Worm (Caenorhabditis elegans): ENCODE data around the gene rps-30.

rps-30 gene

DNA sequence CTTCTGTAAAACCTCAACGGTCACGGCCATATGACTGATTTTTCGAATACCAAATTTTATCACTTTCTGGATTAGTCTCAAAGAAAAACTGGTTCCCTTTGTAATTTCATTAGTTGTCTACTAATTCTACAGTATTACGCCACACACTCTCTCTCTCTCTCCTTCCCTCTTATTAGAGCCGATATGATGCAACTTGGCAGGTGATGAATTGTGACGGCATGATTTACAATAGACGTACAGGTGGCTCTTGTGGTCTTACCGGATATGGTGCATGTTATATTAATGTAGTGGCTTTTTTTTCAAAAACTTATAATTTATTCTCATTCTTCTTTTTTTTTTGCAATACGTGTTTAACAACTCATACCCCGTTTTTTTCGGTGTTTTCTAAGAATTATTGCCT lies 34.5 kb upstream of the rps-30 start:
- no peak for TF ChIP-seq ztf-23 (GFP tag; IDR thresholded peaks at IDR 0.05)
- TF ChIP-seq ztf-29 (GFP tag; IDR thresholded peaks at IDR 0.05): no peak
- TF ChIP-seq cog-1 (tag; optimal IDR thresholded peaks at IDR 0.05): no peak

DNA sequence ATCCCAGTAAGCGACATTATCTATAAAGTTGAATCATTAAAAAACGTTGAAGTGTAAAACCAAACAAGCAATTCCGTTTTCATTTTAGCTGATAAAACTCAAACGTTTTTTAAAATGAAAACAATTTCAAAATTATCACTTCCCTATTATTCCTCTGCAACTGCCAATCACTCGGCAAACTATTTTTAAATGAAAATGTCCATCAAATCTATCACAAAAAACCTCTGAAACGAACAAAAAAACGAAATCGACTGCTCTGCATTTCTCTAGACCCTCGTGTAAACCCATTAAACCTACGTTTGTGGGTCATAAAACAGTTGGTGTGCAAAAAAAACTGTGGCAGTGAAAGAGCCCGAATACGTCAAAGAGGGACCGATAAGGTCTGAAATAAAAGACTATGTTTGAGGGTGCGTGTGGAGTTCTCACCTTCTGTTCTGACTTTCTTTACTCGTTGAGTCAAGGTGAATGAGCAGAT lies 33.9 kb upstream of the rps-30 start, which contains the start of gene fbxl-5:
TSS of gene fbxl-5 (plus strand) at position 425 of the 475 bp plus-strand sequence.
- TF ChIP-seq tab-1 (GFP tag; IDR thresholded peaks at IDR 0.05): no peak
- no peak for TF ChIP-seq klf-2 (GFP tag; conservative IDR thresholded peaks at IDR 0.05)
- no peak for TF ChIP-seq cog-1 (tag; optimal IDR thresholded peaks at IDR 0.05)

DNA sequence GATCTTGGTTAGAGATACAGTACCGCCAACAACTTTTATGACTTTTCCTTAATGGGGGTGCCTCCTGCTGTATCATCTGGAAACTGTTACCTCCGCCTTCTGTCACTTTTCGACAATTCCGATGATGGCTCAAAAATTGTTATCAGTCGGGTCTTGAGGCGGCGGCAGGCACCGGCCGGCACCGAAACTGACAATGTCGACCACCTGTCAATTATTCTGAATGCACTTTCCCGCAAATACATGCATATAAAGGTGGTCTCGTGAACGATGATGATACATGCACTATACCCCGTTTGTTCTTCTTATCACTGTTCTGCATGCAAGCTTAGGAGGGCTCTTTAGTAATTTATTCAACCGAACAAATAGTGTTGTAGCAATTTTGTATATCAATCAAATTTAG lies 32.3 kb upstream of the rps-30 start:
- TF ChIP-seq cog-1 (tag; optimal IDR thresholded peaks at IDR 0.05): no peak
- TF ChIP-seq T22C8.4 (GFP tag; IDR thresholded peaks at IDR 0.05): no peak
- TF ChIP-seq tab-1 (GFP tag; IDR thresholded peaks at IDR 0.05): no peak
- TF ChIP-seq flt-1 (GFP tag; IDR thresholded peaks at IDR 0.05): no peak
- no peak for TF ChIP-seq ztf-29 (GFP tag; IDR thresholded peaks at IDR 0.05)
- no peak for TF ChIP-seq ref-1 (GFP tag; conservative IDR thresholded peaks at IDR 0.05)
- TF ChIP-seq klf-2 (GFP tag; conservative IDR thresholded peaks at IDR 0.05): no peak
- TF ChIP-seq med-1 (GFP tag; optimal IDR thresholded peaks at IDR 0.05; ENCODE audit: insufficient read depth): no peak
- no peak for TF ChIP-seq ztf-23 (GFP tag; IDR thresholded peaks at IDR 0.05)

DNA sequence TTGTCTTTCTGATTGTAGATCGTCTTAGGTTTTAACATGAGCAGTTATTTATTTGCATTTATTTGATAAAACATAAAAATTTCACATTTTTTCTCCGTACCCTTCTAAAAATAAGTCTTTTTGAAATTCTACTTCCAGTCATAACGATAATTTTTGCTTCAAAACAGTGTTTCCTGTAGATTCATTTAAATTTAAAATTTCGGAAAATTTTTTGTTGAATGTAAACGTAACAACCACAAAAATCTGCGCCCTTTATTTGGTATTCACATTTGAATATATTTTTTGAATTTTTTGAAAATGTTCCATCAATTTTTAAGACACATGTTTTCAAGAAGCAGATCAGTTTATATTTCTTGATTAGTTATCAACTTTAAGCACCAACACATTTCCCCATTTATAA lies 31.0 kb upstream of the rps-30 start:
- TF ChIP-seq med-1 (GFP tag; optimal IDR thresholded peaks at IDR 0.05; ENCODE audit: insufficient read depth): no peak
- TF ChIP-seq T22C8.4 (GFP tag; IDR thresholded peaks at IDR 0.05): no peak
- no peak for TF ChIP-seq ref-1 (GFP tag; conservative IDR thresholded peaks at IDR 0.05)
- no peak for TF ChIP-seq ztf-23 (GFP tag; IDR thresholded peaks at IDR 0.05)
- no peak for TF ChIP-seq cog-1 (tag; optimal IDR thresholded peaks at IDR 0.05)
- no peak for TF ChIP-seq ztf-29 (GFP tag; IDR thresholded peaks at IDR 0.05)
- no peak for TF ChIP-seq klf-2 (GFP tag; conservative IDR thresholded peaks at IDR 0.05)
- no peak for TF ChIP-seq flt-1 (GFP tag; IDR thresholded peaks at IDR 0.05)
- TF ChIP-seq tab-1 (GFP tag; IDR thresholded peaks at IDR 0.05): no peak

DNA sequence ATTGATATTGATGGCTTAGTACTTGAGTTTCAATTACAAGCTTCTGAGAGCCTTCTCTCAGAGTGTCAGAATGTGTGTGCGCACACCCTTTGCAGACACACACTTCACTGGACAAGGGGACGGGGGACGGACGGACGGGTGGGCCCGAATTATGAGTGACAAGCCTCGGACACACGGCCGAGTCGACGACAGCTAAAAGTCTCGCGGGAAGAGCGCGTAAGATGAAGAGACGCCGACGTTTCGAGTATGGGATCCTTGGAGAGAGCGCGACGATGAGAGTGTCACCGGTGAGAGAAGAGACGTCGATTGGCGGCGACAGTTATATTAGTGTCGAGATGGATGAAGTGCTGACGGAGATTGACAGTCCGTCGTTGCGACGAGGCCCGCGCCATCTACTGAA lies 30.5 kb upstream of the rps-30 start:
- TF ChIP-seq flt-1 (GFP tag; IDR thresholded peaks at IDR 0.05): 0 out of 2 replicates have a peak, but pooled peaks have one; percentile 14
- no peak for TF ChIP-seq klf-2 (GFP tag; conservative IDR thresholded peaks at IDR 0.05)
- peak; percentile 28; the same call in 1 of the 2 replicates for TF ChIP-seq ztf-29 (GFP tag; IDR thresholded peaks at IDR 0.05)
- TF ChIP-seq cog-1 (tag; optimal IDR thresholded peaks at IDR 0.05): peak; percentile 51

DNA sequence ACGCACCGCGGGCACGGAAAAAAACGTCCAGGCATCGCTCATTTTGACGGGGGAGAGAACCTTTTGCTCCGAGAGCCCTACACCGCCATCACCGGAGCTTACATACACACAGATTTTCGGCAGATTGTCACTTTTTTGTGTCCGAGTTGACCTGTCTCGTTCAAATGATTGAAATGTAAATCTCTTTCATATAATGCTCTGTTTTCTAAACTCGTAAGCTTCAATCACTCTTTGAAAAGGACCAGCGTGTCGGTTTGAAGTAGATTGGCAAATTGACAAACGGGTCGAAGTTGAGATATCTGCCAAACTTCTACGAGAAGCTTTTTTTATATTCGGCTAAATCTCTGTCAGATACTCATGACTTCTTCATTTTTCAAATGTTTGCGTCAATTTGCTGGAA lies 29.2 kb upstream of the rps-30 start:
- no peak for TF ChIP-seq ztf-29 (GFP tag; IDR thresholded peaks at IDR 0.05)
- no peak for TF ChIP-seq ztf-23 (GFP tag; IDR thresholded peaks at IDR 0.05)
- TF ChIP-seq klf-2 (GFP tag; conservative IDR thresholded peaks at IDR 0.05): no peak
- no peak for TF ChIP-seq ref-1 (GFP tag; conservative IDR thresholded peaks at IDR 0.05)
- TF ChIP-seq med-1 (GFP tag; optimal IDR thresholded peaks at IDR 0.05; ENCODE audit: insufficient read depth): no peak
- no peak for TF ChIP-seq cog-1 (tag; optimal IDR thresholded peaks at IDR 0.05)
- no peak for TF ChIP-seq tab-1 (GFP tag; IDR thresholded peaks at IDR 0.05)
- TF ChIP-seq T22C8.4 (GFP tag; IDR thresholded peaks at IDR 0.05): no peak
- TF ChIP-seq flt-1 (GFP tag; IDR thresholded peaks at IDR 0.05): no peak

DNA sequence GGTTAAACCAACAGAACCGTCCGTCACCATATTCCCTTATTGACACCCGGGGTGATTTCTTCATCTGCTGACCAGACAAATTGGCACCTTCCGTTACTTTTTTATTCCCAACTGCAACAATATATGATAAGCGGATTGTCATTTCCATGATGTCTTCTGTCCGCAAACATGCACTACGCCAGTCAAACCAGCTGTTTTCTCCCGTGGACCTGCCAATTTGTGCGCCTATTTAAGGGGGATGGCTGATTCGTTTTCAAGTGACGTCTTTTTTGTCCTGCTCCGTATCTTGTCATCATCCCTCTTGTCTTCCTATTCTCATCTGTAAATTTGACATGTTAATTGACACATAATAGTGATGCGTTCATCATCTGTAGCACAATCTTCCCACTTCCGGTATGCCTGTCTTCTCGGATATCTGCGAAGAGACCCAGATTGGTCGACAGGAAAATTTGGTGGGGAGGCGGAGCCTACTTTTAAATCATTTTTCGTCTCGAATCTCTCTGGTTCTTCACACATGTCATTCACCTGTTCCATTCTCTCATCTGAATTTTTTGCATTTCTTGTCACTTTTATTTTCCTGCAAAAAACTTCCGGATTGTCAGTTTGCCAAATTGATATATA lies 28.3 kb upstream of the rps-30 start:
- TF ChIP-seq ztf-29 (GFP tag; IDR thresholded peaks at IDR 0.05): no peak
- TF ChIP-seq flt-1 (GFP tag; IDR thresholded peaks at IDR 0.05): peak; percentile 31; the same call in 1 of the 2 replicates
- no peak for TF ChIP-seq ref-1 (GFP tag; conservative IDR thresholded peaks at IDR 0.05)
- TF ChIP-seq ztf-23 (GFP tag; IDR thresholded peaks at IDR 0.05): no peak
- no peak for TF ChIP-seq cog-1 (tag; optimal IDR thresholded peaks at IDR 0.05)

DNA sequence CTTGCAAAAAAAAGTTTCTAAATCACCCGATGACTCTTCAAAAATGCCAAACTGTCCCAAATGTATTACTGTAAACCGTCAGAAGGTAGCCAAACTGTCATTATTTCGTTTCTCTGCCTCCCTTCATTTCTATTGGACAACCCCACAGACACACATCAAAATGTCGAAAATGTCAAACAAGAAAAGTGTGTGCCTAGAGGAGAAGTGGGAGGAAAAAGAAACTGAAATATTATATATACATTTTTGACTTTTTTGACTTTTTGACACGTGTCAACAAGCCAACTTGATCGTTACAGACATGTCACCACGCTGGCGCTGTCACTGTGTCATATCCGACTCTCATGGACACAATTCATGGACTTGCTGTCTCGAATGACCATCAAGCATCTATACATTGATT lies 26.7 kb upstream of the rps-30 start:
- TF ChIP-seq ztf-29 (GFP tag; IDR thresholded peaks at IDR 0.05) (no peak), med-1 (GFP tag; optimal IDR thresholded peaks at IDR 0.05; ENCODE audit: insufficient read depth) (no peak), cog-1 (tag; optimal IDR thresholded peaks at IDR 0.05) (no peak), ztf-23 (GFP tag; IDR thresholded peaks at IDR 0.05) (no peak), ref-1 (GFP tag; conservative IDR thresholded peaks at IDR 0.05) (no peak), flt-1 (GFP tag; IDR thresholded peaks at IDR 0.05) (no peak), T22C8.4 (GFP tag; IDR thresholded peaks at IDR 0.05) (no peak), klf-2 (GFP tag; conservative IDR thresholded peaks at IDR 0.05) (no peak), tab-1 (GFP tag; IDR thresholded peaks at IDR 0.05) (no peak)

DNA sequence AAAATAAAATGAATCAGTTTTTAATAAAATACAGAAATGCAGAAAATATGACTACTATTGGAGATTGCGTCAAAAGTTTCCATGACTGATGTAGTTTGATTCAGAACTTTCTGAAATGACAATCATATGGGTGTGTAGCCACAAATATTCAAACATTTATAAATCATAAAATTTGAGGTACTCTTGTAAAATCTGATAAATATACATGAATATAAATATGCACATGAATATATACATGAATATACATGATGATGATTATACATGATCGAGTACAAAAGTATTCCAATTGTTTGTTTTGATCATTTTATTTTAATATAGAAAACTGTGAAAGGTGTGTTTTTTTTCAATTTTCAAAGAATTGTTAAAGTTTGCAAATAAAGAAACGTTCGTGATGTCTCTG lies 21.8 kb upstream of the rps-30 start, which contains the start of gene T05B11.4:
TSS of gene T05B11.4 (minus strand) at position 101 of the 400 bp plus-strand sequence.
- TF ChIP-seq med-1 (GFP tag; optimal IDR thresholded peaks at IDR 0.05; ENCODE audit: insufficient read depth): no peak
- TF ChIP-seq ztf-29 (GFP tag; IDR thresholded peaks at IDR 0.05): no peak
- no peak for TF ChIP-seq flt-1 (GFP tag; IDR thresholded peaks at IDR 0.05)
- TF ChIP-seq T22C8.4 (GFP tag; IDR thresholded peaks at IDR 0.05): no peak
- TF ChIP-seq tab-1 (GFP tag; IDR thresholded peaks at IDR 0.05): no peak
- no peak for TF ChIP-seq klf-2 (GFP tag; conservative IDR thresholded peaks at IDR 0.05)

DNA sequence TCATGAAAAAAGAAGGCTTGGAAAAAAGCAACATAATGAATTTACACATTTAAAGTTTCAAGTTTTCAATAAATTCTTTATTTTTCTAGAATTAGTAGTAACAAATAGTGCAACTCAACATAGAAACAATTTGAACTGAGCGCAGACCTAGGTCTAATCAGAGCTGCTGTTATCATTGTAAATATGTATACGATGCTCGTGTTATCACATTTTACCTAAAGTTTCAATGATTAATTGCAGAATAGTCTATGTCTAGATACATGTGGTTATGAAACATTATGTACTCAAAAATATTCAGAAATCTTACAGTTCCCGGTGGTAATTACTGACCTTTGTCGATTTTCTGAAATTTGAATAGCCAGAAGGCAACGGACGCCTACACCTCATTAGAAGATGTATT lies 20.4 kb upstream of the rps-30 start:
- TF ChIP-seq tab-1 (GFP tag; IDR thresholded peaks at IDR 0.05): no peak
- no peak for TF ChIP-seq ztf-23 (GFP tag; IDR thresholded peaks at IDR 0.05)
- TF ChIP-seq flt-1 (GFP tag; IDR thresholded peaks at IDR 0.05): no peak
- no peak for TF ChIP-seq ztf-29 (GFP tag; IDR thresholded peaks at IDR 0.05)

DNA sequence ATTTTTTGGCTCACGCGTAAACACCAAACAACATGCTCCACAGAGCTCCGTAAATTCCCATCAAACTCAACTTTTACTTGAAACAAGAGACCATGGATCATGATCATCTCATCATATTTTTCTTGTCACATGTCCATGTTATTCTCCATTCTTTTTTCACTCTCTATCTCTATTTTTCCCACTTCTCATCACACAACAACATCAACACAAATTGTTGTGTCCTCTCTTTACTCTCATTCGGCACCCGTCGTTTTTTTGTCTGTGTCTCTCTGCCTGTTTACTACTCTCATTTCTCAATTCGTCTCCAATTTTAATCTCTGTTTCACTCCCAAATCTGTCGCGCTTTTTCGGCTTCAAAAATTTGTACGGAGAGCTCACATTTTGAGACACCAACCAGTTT lies 17.1 kb upstream of the rps-30 start:
- TF ChIP-seq klf-2 (GFP tag; conservative IDR thresholded peaks at IDR 0.05): no peak
- TF ChIP-seq flt-1 (GFP tag; IDR thresholded peaks at IDR 0.05): no peak
- TF ChIP-seq cog-1 (tag; optimal IDR thresholded peaks at IDR 0.05): no peak
- no peak for TF ChIP-seq tab-1 (GFP tag; IDR thresholded peaks at IDR 0.05)
- no peak for TF ChIP-seq med-1 (GFP tag; optimal IDR thresholded peaks at IDR 0.05; ENCODE audit: insufficient read depth)
- no peak for TF ChIP-seq ref-1 (GFP tag; conservative IDR thresholded peaks at IDR 0.05)
- no peak for TF ChIP-seq ztf-23 (GFP tag; IDR thresholded peaks at IDR 0.05)
- no peak for TF ChIP-seq ztf-29 (GFP tag; IDR thresholded peaks at IDR 0.05)
